Worm (Caenorhabditis elegans) whole organism, L4/young adult: Measurements from ENCODE around the gene R08A2.9.

Source experiments
- dao-5 ChIP-seq: sonication (generic microtip); optimal IDR thresholded peaks from 2 replicates; lab custom pipeline; 2016; ENCODE audit warnings: missing genotype, missing genetic modification characterization, moderate library complexity, missing compliant biosample characterization
- him-1 ChIP-seq: sonication (generic microtip); optimal IDR thresholded peaks from 2 replicates; lab custom pipeline; 2016; ENCODE audit warnings: missing genotype, missing genetic modification reagents, missing genetic modification characterization, missing compliant biosample characterization

- TF ChIP-seq dao-5 (tag; lab: Kevin White, UChicago) (no peak), him-1 (tag; lab: Kevin White, UChicago) (no peak)
Observed at ce11 chrV:14663006-14663405, 45.1 kb upstream of the R08A2.9 start, which contains the start of gene C47E8.9.
